Worm (Caenorhabditis elegans) whole organism, early embryonic: ENCODE results near the gene ifbp-1.

Source experiments
- aly-1 ChIP-seq: sonication (generic microtip); optimal IDR thresholded peaks from 2 replicates; lab custom pipeline; 2016; ENCODE audit warnings: missing genetic modification characterization, missing compliant biosample characterization
- ama-1 ChIP-seq: fragments of 150-350 bp; optimal IDR thresholded peaks from 2 replicates; lab custom pipeline; 2014
- ceh-13 ChIP-seq: fragments of 200-800 bp; sonication (Bioruptor generic); optimal IDR thresholded peaks from 2 replicates; lab custom pipeline; 2018; ENCODE audit warnings: mild to moderate bottlenecking, missing genetic modification characterization, missing compliant biosample characterization
- ets-7 ChIP-seq: sonication (generic microtip); optimal IDR thresholded peaks from 2 replicates; lab custom pipeline; 2016; ENCODE audit warnings: missing genotype, missing genetic modification characterization, missing compliant biosample characterization
- flt-1 ChIP-seq: fragments of 200-800 bp; sonication (Bioruptor generic); IDR thresholded peaks from 2 replicates; pipeline ENCODE4 v1.3.6; 2022; ENCODE audit warnings: missing genetic modification characterization, missing compliant biosample characterization
- hmbx-1 ChIP-seq: sonication (generic microtip); optimal IDR thresholded peaks from 2 replicates; lab custom pipeline; 2016; ENCODE audit warnings: mild to moderate bottlenecking, missing genetic modification characterization, missing compliant biosample characterization
- hnd-1 ChIP-seq: sonication (generic microtip); optimal IDR thresholded peaks from 2 replicates; lab custom pipeline; 2016; ENCODE audit warnings: missing genetic modification characterization, missing compliant biosample characterization
- scrt-1 ChIP-seq: fragments of 200-800 bp; sonication (Bioruptor generic); IDR thresholded peaks from 2 replicates; pipeline ENCODE4 v1.3.6; 2022; ENCODE audit warnings: missing genetic modification characterization, missing compliant biosample characterization
- sea-1 ChIP-seq: fragments of 200-800 bp; sonication (Bioruptor generic); conservative IDR thresholded peaks from 2 replicates; pipeline ENCODE4 v1.3.6; 2022; ENCODE audit warnings: missing genetic modification characterization, missing compliant biosample characterization
- tbx-37 ChIP-seq: fragments of 200-800 bp; sonication (Bioruptor generic); conservative IDR thresholded peaks from 2 replicates; pipeline ENCODE4 v1.3.6; 2022; ENCODE audit warnings: missing genetic modification reagents, missing genetic modification characterization, missing compliant biosample characterization
- tra-4 ChIP-seq: sonication (generic microtip); optimal IDR thresholded peaks from 2 replicates; lab custom pipeline; 2017; ENCODE audit warnings: missing genetic modification characterization, missing compliant biosample characterization

- TF ChIP-seq tbx-37 (GFP tag; lab: Robert Waterston, UW) (no peak), ama-1 (lab: Kevin White, UChicago) (no peak), flt-1 (no peak), aly-1 (tag; lab: Kevin White, UChicago) (no peak), ets-7 (tag; lab: Kevin White, UChicago) (no peak), ceh-13 (GFP tag; lab: Kevin White, UChicago) (no peak), hmbx-1 (tag; lab: Kevin White, UChicago) (no peak), hnd-1 (no peak), tra-4 (tag; lab: Kevin White, UChicago) (no peak), scrt-1 (GFP tag; lab: Robert Waterston, UW) (no peak), sea-1 (GFP tag; lab: Robert Waterston, UW) (no peak)
Observed at ce11 chrV:13408440-13408839, 28.4 kb upstream of the ifbp-1 start.
